Worm (Caenorhabditis elegans) whole organism, late embryonic: Measurements from ENCODE around the gene cox-6A.

Source experiments
- C08G9.2 ChIP-seq: sonication (generic microtip); optimal IDR thresholded peaks from 2 replicates; lab custom pipeline; 2016; ENCODE audit warnings: mild to moderate bottlenecking, missing genetic modification characterization, moderate library complexity, missing compliant biosample characterization
- K09A11.1 ChIP-seq: sonication (generic microtip); optimal IDR thresholded peaks from 2 replicates; lab custom pipeline; 2017; ENCODE audit warnings: antibody characterized with exemption, mild to moderate bottlenecking, missing genetic modification characterization, missing compliant biosample characterization; ENCODE audit not compliant: insufficient read depth
- T23F11.4 ChIP-seq: fragments of 200-800 bp; sonication (Bioruptor generic); optimal IDR thresholded peaks from 2 replicates; lab custom pipeline; 2018; ENCODE audit warnings: mild to moderate bottlenecking, missing genetic modification characterization, missing compliant biosample characterization
- ahr-1 ChIP-seq: sonication (generic microtip); optimal IDR thresholded peaks from 2 replicates; lab custom pipeline; 2016; ENCODE audit warnings: missing genetic modification characterization, missing compliant biosample characterization
- ceh-19 ChIP-seq: fragments of 200-800 bp; sonication (Bioruptor generic); optimal IDR thresholded peaks from 2 replicates; lab custom pipeline; 2018; ENCODE audit warnings: mild to moderate bottlenecking, missing genetic modification characterization, missing compliant biosample characterization
- ceh-2 ChIP-seq: sonication (generic microtip); optimal IDR thresholded peaks from 2 replicates; lab custom pipeline; 2016; ENCODE audit warnings: missing genotype, missing genetic modification characterization, missing compliant biosample characterization
- ceh-24 ChIP-seq: sonication (generic microtip); optimal IDR thresholded peaks from 2 replicates; lab custom pipeline; 2016; ENCODE audit warnings: mild to moderate bottlenecking, missing genetic modification characterization, missing compliant biosample characterization
- ceh-30 ChIP-seq: fragments of 150-350 bp; optimal IDR thresholded peaks from 2 replicates; lab custom pipeline; 2014; ENCODE audit warnings: missing biosample characterization, missing genetic modification characterization
- ceh-45 ChIP-seq: fragments of 200-800 bp; sonication (Bioruptor generic); IDR thresholded peaks from 2 replicates; pipeline ENCODE4 v1.3.6; 2022; ENCODE audit warnings: missing genetic modification reagents, missing genetic modification characterization, missing compliant biosample characterization
- ceh-9 ChIP-seq: sonication (generic microtip); optimal IDR thresholded peaks from 2 replicates; lab custom pipeline; 2016; ENCODE audit warnings: mild to moderate bottlenecking, missing genetic modification characterization, inconsistent platforms, missing compliant biosample characterization
- elt-4 ChIP-seq: sonication (generic microtip); optimal IDR thresholded peaks from 2 replicates; lab custom pipeline; 2016; ENCODE audit warnings: missing genetic modification characterization, missing compliant biosample characterization
- eyg-1 ChIP-seq: sonication (generic microtip); optimal IDR thresholded peaks from 2 replicates; lab custom pipeline; 2016; ENCODE audit warnings: missing genotype, missing genetic modification characterization, missing compliant biosample characterization
- fkh-10 ChIP-seq: fragments of 150-350 bp; optimal IDR thresholded peaks from 2 replicates; lab custom pipeline; 2014; ENCODE audit warnings: missing biosample characterization, missing genetic modification reagents, missing genetic modification characterization
- fkh-6 ChIP-seq: sonication (generic microtip); optimal IDR thresholded peaks from 2 replicates; lab custom pipeline; 2016; ENCODE audit warnings: missing genetic modification characterization, missing compliant biosample characterization
- gmeb-2 ChIP-seq: sonication (generic microtip); optimal IDR thresholded peaks from 2 replicates; lab custom pipeline; 2016; ENCODE audit warnings: missing genetic modification characterization, inconsistent platforms, missing compliant biosample characterization
- hlh-15 ChIP-seq: sonication (generic microtip); optimal IDR thresholded peaks from 2 replicates; lab custom pipeline; 2016; ENCODE audit warnings: missing genetic modification characterization, missing compliant biosample characterization
- hlh-30 ChIP-seq: sonication (generic microtip); optimal IDR thresholded peaks from 2 replicates; lab custom pipeline; 2017; ENCODE audit warnings: antibody characterized with exemption, missing genetic modification characterization, missing compliant biosample characterization; ENCODE audit not compliant: insufficient read depth
- hlh-6 ChIP-seq: sonication (generic microtip); optimal IDR thresholded peaks from 2 replicates; lab custom pipeline; 2016; ENCODE audit warnings: missing genotype, missing genetic modification characterization, missing compliant biosample characterization
- mec-3 ChIP-seq: sonication (generic microtip); optimal IDR thresholded peaks from 2 replicates; lab custom pipeline; 2016; ENCODE audit warnings: borderline replicate concordance, missing genetic modification characterization, missing compliant biosample characterization
- nfya-1 ChIP-seq: sonication (generic microtip); optimal IDR thresholded peaks from 2 replicates; lab custom pipeline; 2017; ENCODE audit warnings: missing genetic modification characterization, mild to moderate bottlenecking, missing compliant biosample characterization, antibody characterized with exemption, moderate library complexity
- npax-4 ChIP-seq: sonication (generic microtip); optimal IDR thresholded peaks from 2 replicates; lab custom pipeline; 2016; ENCODE audit warnings: missing genetic modification characterization, missing compliant biosample characterization
- odd-2 ChIP-seq: sonication (generic microtip); optimal IDR thresholded peaks from 2 replicates; lab custom pipeline; 2017; ENCODE audit warnings: antibody characterized with exemption, mild to moderate bottlenecking, missing genetic modification characterization, missing compliant biosample characterization
- pag-3 ChIP-seq: sonication (generic microtip); optimal IDR thresholded peaks from 2 replicates; lab custom pipeline; 2016; ENCODE audit warnings: missing compliant biosample characterization, missing genetic modification characterization, borderline replicate concordance
- pat-9 ChIP-seq: fragments of 200-800 bp; sonication (Bioruptor generic); optimal IDR thresholded peaks from 2 replicates; lab custom pipeline; 2018; ENCODE audit warnings: mild to moderate bottlenecking, missing genetic modification characterization, moderate library complexity, missing compliant biosample characterization
- pax-1 ChIP-seq: fragments of 150-350 bp; optimal IDR thresholded peaks from 2 replicates; lab custom pipeline; 2014; ENCODE audit warnings: missing biosample characterization, missing genetic modification characterization
- pha-4 ChIP-seq: fragments of 150-350 bp; optimal IDR thresholded peaks from 2 replicates; lab custom pipeline; 2018; ENCODE audit warnings: missing biosample characterization, missing genetic modification reagents, missing genetic modification characterization
- pqm-1 ChIP-seq: sonication (generic microtip); optimal IDR thresholded peaks from 2 replicates; lab custom pipeline; 2016; ENCODE audit warnings: missing genetic modification characterization, missing compliant biosample characterization
- pros-1 ChIP-seq: fragments of 150-350 bp; optimal IDR thresholded peaks from 2 replicates; lab custom pipeline; 2014; ENCODE audit warnings: missing biosample characterization, missing genetic modification reagents, missing genetic modification characterization
- rnt-1 ChIP-seq: sonication (generic microtip); optimal IDR thresholded peaks from 2 replicates; lab custom pipeline; 2016; ENCODE audit warnings: missing genetic modification characterization, missing compliant biosample characterization
- sdc-2 ChIP-seq: sonication (generic microtip); optimal IDR thresholded peaks from 2 replicates; lab custom pipeline; 2016; ENCODE audit warnings: missing genotype, missing genetic modification characterization, missing compliant biosample characterization
- sox-2 ChIP-seq: fragments of 200-800 bp; sonication (Bioruptor generic); IDR thresholded peaks from 2 replicates; pipeline ENCODE4 v1.3.6; 2022; ENCODE audit warnings: missing genetic modification reagents, missing genetic modification characterization, missing compliant biosample characterization
- tbx-7 ChIP-seq: sonication (generic microtip); optimal IDR thresholded peaks from 2 replicates; lab custom pipeline; 2016; ENCODE audit warnings: missing genotype, missing genetic modification characterization, missing compliant biosample characterization
- unc-3 ChIP-seq, 2 experiments: fragments of 200-800 bp in 1 of 2; sonication (Bioruptor generic) in 1 of 2; sonication (generic microtip) in 1 of 2; conservative IDR thresholded peaks in 1 of 2; optimal IDR thresholded peaks in 1 of 2; 2 replicates each; pipeline versions ENCODE4 v1.3.6 to Lab custom; 2016 to 2022; ENCODE audit warnings: missing compliant biosample characterization in 2 of 2, missing genetic modification characterization in 2 of 2, missing genetic modification reagents in 1 of 2
- unc-42 ChIP-seq: sonication (generic microtip); optimal IDR thresholded peaks from 2 replicates; lab custom pipeline; 2016; ENCODE audit warnings: missing genotype, missing genetic modification characterization, missing compliant biosample characterization
- unc-55 ChIP-seq: sonication (generic microtip); optimal IDR thresholded peaks from 2 replicates; lab custom pipeline; 2017; ENCODE audit warnings: missing biosample characterization, missing genetic modification reagents, missing genetic modification characterization

cox-6A gene

DNA sequence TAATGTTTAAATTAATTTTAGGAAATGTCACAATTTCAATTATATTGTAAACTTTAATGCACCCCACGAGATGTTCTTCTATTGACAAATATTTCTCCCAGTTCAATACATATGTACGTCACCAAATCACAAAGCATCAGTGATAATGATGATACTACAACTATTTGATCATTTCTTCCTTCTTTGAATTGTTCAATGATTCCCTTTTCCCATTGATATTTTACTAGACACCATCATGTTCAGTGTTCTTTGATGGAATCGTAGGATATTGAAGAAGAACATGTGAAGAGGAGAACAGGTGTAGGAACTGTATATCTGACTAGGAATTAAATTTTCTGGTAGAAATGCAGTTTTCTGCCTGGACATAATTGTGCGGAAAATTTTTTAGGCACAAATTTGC is 8.0 kb downstream of the cox-6A start:
- TF ChIP-seq ceh-9: no peak
- no peak for TF ChIP-seq unc-55
- TF ChIP-seq unc-42 (tag; lab: Kevin White, UChicago): no peak
- no peak for TF ChIP-seq ceh-19 (GFP tag; lab: Kevin White, UChicago)
- no peak for TF ChIP-seq pax-1 (tag; lab: Kevin White, UChicago)
- no peak for TF ChIP-seq fkh-10 (GFP tag; lab: Kevin White, UChicago)
- no peak for TF ChIP-seq tbx-7 (tag; lab: Kevin White, UChicago)
- TF ChIP-seq unc-3 (GFP tag; conservative IDR thresholded peaks at IDR 0.05; lab: Robert Waterston, UW): no peak
- TF ChIP-seq unc-3 (tag; optimal IDR thresholded peaks at IDR 0.05; lab: Kevin White, UChicago): no peak
- no peak for TF ChIP-seq gmeb-2
- TF ChIP-seq eyg-1: no peak
- no peak for TF ChIP-seq hlh-6 (tag; lab: Kevin White, UChicago)
- TF ChIP-seq mec-3 (tag; lab: Kevin White, UChicago): no peak
- no peak for TF ChIP-seq rnt-1 (tag; lab: Kevin White, UChicago)
- no peak for TF ChIP-seq K09A11.1 (tag; lab: Kevin White, UChicago)
- TF ChIP-seq hlh-15: no peak
- no peak for TF ChIP-seq pqm-1
- no peak for TF ChIP-seq pha-4 (tag; lab: Kevin White, UChicago)
- no peak for TF ChIP-seq ahr-1 (tag; lab: Kevin White, UChicago)

DNA sequence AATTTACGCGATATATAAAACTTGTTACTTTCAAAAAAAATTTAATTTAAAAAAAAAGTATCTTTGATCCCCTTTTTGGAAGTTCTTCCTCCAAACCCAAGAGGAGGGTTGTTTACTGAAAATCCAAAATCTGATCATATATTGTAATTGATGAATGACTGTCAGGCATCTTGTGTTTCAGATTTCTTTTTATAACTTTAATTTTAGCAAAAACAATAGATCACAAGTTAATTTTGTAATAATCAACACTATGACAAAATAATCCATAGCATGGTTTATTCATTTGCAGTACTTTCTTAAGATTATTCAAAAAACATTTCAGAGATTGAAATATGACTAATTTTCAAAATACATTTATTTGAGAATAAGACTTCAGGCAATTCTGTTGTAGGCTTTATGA is 10.8 kb downstream of the cox-6A start:
- no peak for TF ChIP-seq C08G9.2 (tag; lab: Kevin White, UChicago)
- TF ChIP-seq gmeb-2: no peak
- TF ChIP-seq hlh-15: no peak
- no peak for TF ChIP-seq sdc-2 (tag; lab: Kevin White, UChicago)
- TF ChIP-seq fkh-6 (tag; lab: Kevin White, UChicago): no peak
- TF ChIP-seq T23F11.4 (GFP tag; lab: Kevin White, UChicago): no peak
- TF ChIP-seq pros-1 (tag; lab: Kevin White, UChicago): no peak
- no peak for TF ChIP-seq hlh-30 (tag; lab: Kevin White, UChicago)
- no peak for TF ChIP-seq elt-4 (tag; lab: Kevin White, UChicago)
- TF ChIP-seq, all 69 proteins: peak for 0

DNA sequence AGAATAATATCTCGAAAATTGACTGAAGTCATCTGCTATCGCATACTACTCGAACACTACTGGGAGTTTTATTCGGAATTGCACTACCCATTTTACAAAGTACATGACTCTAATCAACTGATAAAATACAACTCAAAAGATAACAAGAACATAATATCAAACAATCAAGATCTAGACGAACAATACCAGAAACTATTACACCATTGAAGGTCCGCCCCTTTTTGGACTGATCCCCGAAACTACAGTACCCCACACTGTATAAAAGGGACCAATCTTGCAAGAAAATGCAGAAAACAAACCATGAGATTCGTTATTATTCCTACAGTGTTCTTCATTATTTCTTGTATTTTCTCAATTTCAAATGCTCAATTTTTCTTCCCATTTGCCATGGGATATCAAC is 13.0 kb downstream of the cox-6A start, which contains the start of gene F54D8.10:
Gene F54D8.10 (plus strand): TSS at position 301 of the 400 bp plus-strand sequence.
- no peak for TF ChIP-seq sox-2
- TF ChIP-seq hlh-15: no peak
- no peak for TF ChIP-seq T23F11.4 (GFP tag; lab: Kevin White, UChicago)
- no peak for TF ChIP-seq gmeb-2
- TF ChIP-seq npax-4 (tag; lab: Kevin White, UChicago): no peak
- TF ChIP-seq unc-55: no peak
- no peak for TF ChIP-seq ceh-24
- TF ChIP-seq hlh-30 (tag; lab: Kevin White, UChicago): no peak

DNA sequence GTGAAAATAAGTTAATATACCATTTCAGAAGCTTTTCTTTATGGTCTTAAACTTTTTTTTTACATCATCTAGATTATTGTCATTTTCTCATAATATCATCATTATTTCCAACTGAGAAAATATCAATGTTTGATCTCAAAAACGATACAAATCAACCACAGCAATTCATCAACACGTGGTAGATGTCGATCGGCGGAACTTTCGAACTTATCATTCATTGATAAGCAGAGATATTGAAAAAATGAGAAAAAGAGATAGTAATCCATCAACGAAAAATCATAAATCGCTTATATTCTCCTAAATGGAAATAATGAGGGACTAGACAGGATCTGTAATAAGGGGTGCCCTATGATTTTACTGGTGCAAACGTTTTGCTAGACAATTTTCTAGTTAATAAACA is 15.2 kb downstream of the cox-6A start:
- no peak for TF ChIP-seq ceh-30 (tag; lab: Kevin White, UChicago)

DNA sequence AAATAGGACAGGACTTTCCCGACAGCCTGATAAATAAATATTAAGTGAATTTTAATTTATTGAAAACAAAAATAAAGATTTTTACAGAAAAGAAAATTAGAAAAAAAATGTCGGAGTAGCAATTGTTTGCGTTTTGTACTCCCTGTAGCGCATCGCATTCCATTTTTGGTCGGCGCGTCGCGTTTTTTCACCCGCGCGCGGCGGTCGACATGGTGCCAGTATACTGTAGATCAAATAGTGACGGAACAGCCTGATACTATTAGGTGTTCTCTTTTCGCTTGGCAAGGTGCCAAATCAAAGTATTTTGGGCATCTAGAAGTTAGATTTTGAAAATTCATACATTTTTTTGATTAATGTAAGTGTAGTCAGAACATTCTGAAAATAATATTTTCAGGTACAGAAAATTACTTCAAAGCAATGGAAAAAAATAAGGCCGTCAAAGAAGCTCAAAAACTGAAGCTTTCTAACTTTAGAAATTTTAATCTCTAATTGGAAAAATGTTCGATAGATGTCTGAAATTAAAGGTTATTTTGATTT is 17.3 kb downstream of the cox-6A start:
- no peak for TF ChIP-seq tbx-7 (tag; lab: Kevin White, UChicago)
- TF ChIP-seq ceh-45 (GFP tag; lab: Robert Waterston, UW): no peak
- no peak for TF ChIP-seq sdc-2 (tag; lab: Kevin White, UChicago)
- TF ChIP-seq pat-9: no peak
- no peak for TF ChIP-seq ahr-1 (tag; lab: Kevin White, UChicago)
- TF ChIP-seq ceh-2 (tag; lab: Kevin White, UChicago): no peak
- no peak for TF ChIP-seq nfya-1
- no peak for TF ChIP-seq odd-2 (tag; lab: Kevin White, UChicago)
- no peak for TF ChIP-seq sox-2
- no peak for TF ChIP-seq pag-3 (tag; lab: Kevin White, UChicago)
